Worm (Caenorhabditis elegans): ENCODE data around the gene B0310.2.

The B0310.2 gene

DNA sequence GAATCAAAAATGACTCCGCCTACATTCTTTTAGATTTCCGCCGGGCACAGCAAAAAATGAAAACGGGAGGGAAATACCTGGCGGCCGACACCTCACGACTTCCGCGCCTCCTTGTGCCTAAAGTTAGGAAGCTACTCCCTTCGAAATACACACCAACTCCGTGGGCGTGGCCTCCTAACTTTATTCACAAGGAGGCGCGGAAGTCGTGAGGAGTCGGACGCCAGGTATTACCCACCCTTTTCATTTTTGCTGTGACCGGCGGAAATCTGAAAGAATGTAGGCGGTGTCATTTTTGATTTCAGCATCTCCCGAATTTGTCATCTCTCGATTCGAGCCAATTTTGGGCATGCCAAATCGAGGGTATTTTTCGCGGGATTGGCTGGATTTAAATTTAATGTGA, 31.3 kb upstream of the B0310.2 start:
- TF ChIP-seq unc-62 (GFP tag; optimal IDR thresholded peaks at IDR 0.05) (no peak), lsy-2 (tag; optimal IDR thresholded peaks at IDR 0.05) (no peak), ztf-11 (tag; optimal IDR thresholded peaks at IDR 0.05) (no peak), nhr-12 (tag; optimal IDR thresholded peaks at IDR 0.05) (no peak)

ce11 chrX:536365-536764, 29.6 kb upstream of the B0310.2 start:
- TF ChIP-seq mep-1 (tag; optimal IDR thresholded peaks at IDR 0.05) (no peak), mdl-1 (tag; optimal IDR thresholded peaks at IDR 0.05) (no peak), ceh-8 (GFP tag; optimal IDR thresholded peaks at IDR 0.05) (no peak), skn-1 (tag; optimal IDR thresholded peaks at IDR 0.05) (peak; percentile 99), tlp-1 (tag; optimal IDR thresholded peaks at IDR 0.05) (no peak)

DNA sequence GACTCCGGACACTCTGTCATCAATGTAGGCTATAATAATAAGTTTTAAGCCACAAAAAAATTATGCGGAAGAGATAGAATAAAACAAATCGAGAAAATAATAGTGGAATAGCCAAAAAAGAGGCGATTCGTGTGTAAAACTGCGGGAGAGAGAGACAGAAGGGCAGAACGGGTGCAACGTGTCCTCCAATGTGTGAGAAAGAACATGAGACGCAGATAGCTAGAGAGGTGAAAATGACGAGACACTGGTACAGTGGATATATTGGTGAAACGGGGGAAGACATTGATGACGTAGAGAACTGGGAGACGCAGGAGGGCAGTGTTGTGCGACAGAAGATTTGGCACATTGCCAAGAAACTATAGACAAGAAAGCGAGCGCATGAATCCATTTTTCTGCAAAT, 29.0 kb upstream of the B0310.2 start, which contains the start of gene F28C10.3:
F28C10.3 (minus strand) TSS at position 101 of the 400 bp plus-strand sequence.
- no peak for TF ChIP-seq efl-3 (GFP tag; optimal IDR thresholded peaks at IDR 0.05)
- TF ChIP-seq nhr-12 (tag; optimal IDR thresholded peaks at IDR 0.05), result no peak
- TF ChIP-seq unc-130 (tag; optimal IDR thresholded peaks at IDR 0.05), result peak; percentile 21
- no peak for TF ChIP-seq nhr-76 (tag; optimal IDR thresholded peaks at IDR 0.05)
- peak; percentile 63 for TF ChIP-seq C16A3.4 (tag; optimal IDR thresholded peaks at IDR 0.05)
- peak in 2 of 6 experiments; percentile 14 to 66 for TF ChIP-seq elt-3 (tag; optimal IDR thresholded peaks at IDR 0.05)
- TF ChIP-seq snpc-4 (tag; optimal IDR thresholded peaks at IDR 0.05), result no peak
- TF ChIP-seq unc-30 (tag; optimal IDR thresholded peaks at IDR 0.05), result no peak
- TF ChIP-seq fkh-4 (tag; optimal IDR thresholded peaks at IDR 0.05; ENCODE audit: borderline replicate concordance), result no peak
- peak; percentile 48 for TF ChIP-seq hpl-2 (GFP tag; optimal IDR thresholded peaks at IDR 0.05)
- peak; percentile 80 for TF ChIP-seq tbx-2 (tag; optimal IDR thresholded peaks at IDR 0.05)
- peak; percentile 89 for TF ChIP-seq nhr-47 (tag; optimal IDR thresholded peaks at IDR 0.05)
- peak; percentile 69 to 81 for TF ChIP-seq lsy-2 (tag; optimal IDR thresholded peaks at IDR 0.05)
- TF ChIP-seq sup-37 (GFP tag; optimal IDR thresholded peaks at IDR 0.05), result no peak
- no peak for TF ChIP-seq nhr-84 (tag; optimal IDR thresholded peaks at IDR 0.05)
- peak; percentile 21 for TF ChIP-seq pax-3 (tag; optimal IDR thresholded peaks at IDR 0.05)
- peak; percentile 98 for TF ChIP-seq nhr-85 (tag)
- TF ChIP-seq pag-3 (tag; optimal IDR thresholded peaks at IDR 0.05; ENCODE audit: borderline replicate concordance, insufficient read depth), result peak; percentile 61
- TF ChIP-seq egl-27 (tag; optimal IDR thresholded peaks at IDR 0.05), result peak; percentile 19 to 80
- peak; percentile 42 for TF ChIP-seq F16B12.6 (tag; optimal IDR thresholded peaks at IDR 0.05)
- peak; percentile 77 for TF ChIP-seq swsn-7 (tag; optimal IDR thresholded peaks at IDR 0.05)
- peak; percentile 65 for TF ChIP-seq grh-1 (GFP tag; IDR thresholded peaks at IDR 0.05)
- peak; percentile 73 for TF ChIP-seq nhr-19 (GFP tag; conservative IDR thresholded peaks at IDR 0.05)
- no peak for TF ChIP-seq hlh-4 (tag; optimal IDR thresholded peaks at IDR 0.05)
- no peak for TF ChIP-seq ztf-11 (tag; optimal IDR thresholded peaks at IDR 0.05)
- TF ChIP-seq lin-13 (GFP tag; optimal IDR thresholded peaks at IDR 0.05), result peak; percentile 72
- TF ChIP-seq xbp-1 (tag; optimal IDR thresholded peaks at IDR 0.05), result peak; percentile 88
- TF ChIP-seq sox-4 (tag; optimal IDR thresholded peaks at IDR 0.05), result peak; percentile 51
- TF ChIP-seq alr-1 (tag; optimal IDR thresholded peaks at IDR 0.05; ENCODE audit: borderline replicate concordance), result no peak
- peak; percentile 96 for TF ChIP-seq lin-14 (GFP tag; optimal IDR thresholded peaks at IDR 0.05)
- TF ChIP-seq elt-2 (tag; optimal IDR thresholded peaks at IDR 0.05), result no peak
- no peak for TF ChIP-seq unc-62 (GFP tag; optimal IDR thresholded peaks at IDR 0.05)
- TF ChIP-seq ces-1 (GFP tag; optimal IDR thresholded peaks at IDR 0.05), result no peak
- TF ChIP-seq blmp-1 (tag; optimal IDR thresholded peaks at IDR 0.05), result peak; percentile 80
- TF ChIP-seq fkh-8 (tag; optimal IDR thresholded peaks at IDR 0.05), result peak; percentile 63
- no peak for TF ChIP-seq C34B4.2 (tag; optimal IDR thresholded peaks at IDR 0.05)
- TF ChIP-seq aly-2 (tag; optimal IDR thresholded peaks at IDR 0.05), result peak; percentile 38
- peak; percentile 93 for TF ChIP-seq skn-1 (tag; optimal IDR thresholded peaks at IDR 0.05)
- TF ChIP-seq aha-1 (tag; optimal IDR thresholded peaks at IDR 0.05), result no peak
- TF ChIP-seq ceh-63 (GFP tag; optimal IDR thresholded peaks at IDR 0.05), result no peak
- no peak for TF ChIP-seq nhr-28 (tag; optimal IDR thresholded peaks at IDR 0.05)
- peak; percentile 81 for TF ChIP-seq jun-1 (tag; optimal IDR thresholded peaks at IDR 0.05)
- peak; percentile 81 for TF ChIP-seq fos-1 (tag; optimal IDR thresholded peaks at IDR 0.05)
- TF ChIP-seq Y116A8C.19 (tag; optimal IDR thresholded peaks at IDR 0.05; ENCODE audit: borderline replicate concordance), result no peak
- TF ChIP-seq irx-1 (tag; optimal IDR thresholded peaks at IDR 0.05), result peak; percentile 64

Data from whole organism, L1 larva.